Worm (Caenorhabditis elegans) whole organism, mixed stage, embryonic: Measurements from ENCODE around the gene ZK177.1.
A peak's percentile ranks its signal among the peaks of the same experiment; 100 is the strongest.

Experiments
- M03D4.4 ChIP-seq: sonication (generic microtip); optimal IDR thresholded peaks from 2 replicates; lab custom pipeline; 2017; ENCODE audit warnings: mild to moderate bottlenecking, missing genetic modification characterization, missing compliant biosample characterization
- bed-3 ChIP-seq: fragments of 200-800 bp; sonication (Bioruptor generic); optimal IDR thresholded peaks from 3 replicates; lab custom pipeline; 2018; ENCODE audit warnings: mild to moderate bottlenecking, missing genetic modification characterization, moderate library complexity, missing compliant biosample characterization
- blmp-1 ChIP-seq: fragments of 150-350 bp; optimal IDR thresholded peaks from 2 replicates; lab custom pipeline; 2014; ENCODE audit warnings: missing biosample characterization, missing genetic modification characterization
- ceh-39 ChIP-seq: fragments of 150-350 bp; optimal IDR thresholded peaks from 2 replicates; lab custom pipeline; 2014; ENCODE audit warnings: missing biosample characterization, missing genetic modification characterization
- ceh-43 ChIP-seq: fragments of 200-800 bp; sonication (Bioruptor generic); optimal IDR thresholded peaks from 2 replicates; lab custom pipeline; 2018; ENCODE audit warnings: mild to moderate bottlenecking, missing genetic modification characterization, moderate library complexity, missing compliant biosample characterization
- ceh-83 ChIP-seq: fragments of 200-800 bp; sonication (Bioruptor generic); optimal IDR thresholded peaks from 2 replicates; lab custom pipeline; 2018; ENCODE audit warnings: mild to moderate bottlenecking, missing genetic modification characterization, missing compliant biosample characterization
- ces-1 ChIP-seq: fragments of 150-350 bp; optimal IDR thresholded peaks from 2 replicates; lab custom pipeline; 2014; ENCODE audit warnings: missing biosample characterization, missing genetic modification reagents, missing genetic modification characterization
- cnd-1 ChIP-seq: fragments of 200-800 bp; sonication (Bioruptor generic); optimal IDR thresholded peaks from 2 replicates; lab custom pipeline; 2018; ENCODE audit warnings: mild to moderate bottlenecking, missing genetic modification characterization, missing compliant biosample characterization
- elt-1 ChIP-seq: sonication (generic microtip); optimal IDR thresholded peaks from 2 replicates; lab custom pipeline; 2017; ENCODE audit warnings: missing genetic modification characterization, mild to moderate bottlenecking, missing compliant biosample characterization, antibody characterized with exemption, moderate library complexity, borderline replicate concordance; ENCODE audit not compliant: insufficient read depth
- elt-3 ChIP-seq: fragments of 150-350 bp; optimal IDR thresholded peaks from 2 replicates; lab custom pipeline; 2014; ENCODE audit warnings: missing biosample characterization, missing genetic modification characterization
- flh-1 ChIP-seq: fragments of 200-800 bp; sonication (Bioruptor generic); optimal IDR thresholded peaks from 2 replicates; lab custom pipeline; 2018; ENCODE audit warnings: mild to moderate bottlenecking, missing genetic modification characterization, moderate library complexity, missing compliant biosample characterization
- ham-2 ChIP-seq: fragments of 200-800 bp; sonication (Bioruptor generic); optimal IDR thresholded peaks from 2 replicates; lab custom pipeline; 2018; ENCODE audit warnings: mild to moderate bottlenecking, missing genetic modification characterization, missing compliant biosample characterization
- hlh-1 ChIP-seq: fragments of 150-350 bp; optimal IDR thresholded peaks from 2 replicates; lab custom pipeline; 2014; ENCODE audit warnings: missing biosample characterization, missing genetic modification reagents, missing genetic modification characterization
- lin-32 ChIP-seq: fragments of 200-800 bp; sonication (Bioruptor generic); optimal IDR thresholded peaks from 2 replicates; lab custom pipeline; 2018; ENCODE audit warnings: mild to moderate bottlenecking, missing genetic modification characterization, missing compliant biosample characterization
- lsy-2 ChIP-seq: fragments of 150-350 bp; optimal IDR thresholded peaks from 2 replicates; lab custom pipeline; 2014; ENCODE audit warnings: missing biosample characterization, missing genetic modification characterization
- mab-5 ChIP-seq: fragments of 150-350 bp; optimal IDR thresholded peaks from 2 replicates; lab custom pipeline; 2014; ENCODE audit warnings: missing biosample characterization, missing genetic modification characterization
- mep-1 ChIP-seq: fragments of 150-350 bp; optimal IDR thresholded peaks from 2 replicates; lab custom pipeline; 2017; ENCODE audit warnings: missing biosample characterization, missing genetic modification reagents, missing genetic modification characterization, inconsistent platforms
- mls-2 ChIP-seq: sonication (generic microtip); optimal IDR thresholded peaks from 2 replicates; lab custom pipeline; 2016; ENCODE audit warnings: mild to moderate bottlenecking, missing genetic modification characterization, moderate library complexity, missing compliant biosample characterization
- nhr-12 ChIP-seq: fragments of 150-350 bp; optimal IDR thresholded peaks from 2 replicates; lab custom pipeline; 2014; ENCODE audit warnings: missing biosample characterization, missing genetic modification characterization
- nhr-2 ChIP-seq: fragments of 150-350 bp; optimal IDR thresholded peaks from 2 replicates; lab custom pipeline; 2014; ENCODE audit warnings: missing biosample characterization, missing genetic modification characterization
- nhr-28 ChIP-seq: fragments of 150-350 bp; optimal IDR thresholded peaks from 2 replicates; lab custom pipeline; 2014; ENCODE audit warnings: missing biosample characterization, missing genetic modification characterization
- nhr-76 ChIP-seq: sonication (generic microtip); optimal IDR thresholded peaks from 2 replicates; lab custom pipeline; 2017; ENCODE audit warnings: missing biosample characterization, missing genetic modification characterization
- pha-4 ChIP-seq: fragments of 150-350 bp; optimal IDR thresholded peaks from 2 replicates; lab custom pipeline; 2018; ENCODE audit warnings: missing biosample characterization, missing genetic modification reagents, missing genetic modification characterization
- sem-2 ChIP-seq: fragments of 200-800 bp; sonication (Bioruptor generic); optimal IDR thresholded peaks from 2 replicates; lab custom pipeline; 2018; ENCODE audit warnings: mild to moderate bottlenecking, missing genetic modification characterization, missing compliant biosample characterization
- snpc-4 ChIP-seq: fragments of 150-350 bp; optimal IDR thresholded peaks from 2 replicates; lab custom pipeline; 2014; ENCODE audit warnings: missing biosample characterization, missing genetic modification characterization
- sptf-1 ChIP-seq: sonication (generic microtip); optimal IDR thresholded peaks from 2 replicates; lab custom pipeline; 2017; ENCODE audit warnings: mild to moderate bottlenecking, missing genetic modification characterization, moderate library complexity, missing compliant biosample characterization
- tbx-8 ChIP-seq: fragments of 200-800 bp; sonication (Bioruptor generic); optimal IDR thresholded peaks from 2 replicates; lab custom pipeline; 2018; ENCODE audit warnings: mild to moderate bottlenecking, missing genetic modification characterization, moderate library complexity, missing compliant biosample characterization
- unc-120 ChIP-seq: sonication (generic microtip); optimal IDR thresholded peaks from 2 replicates; lab custom pipeline; 2017; ENCODE audit warnings: missing genetic modification characterization, missing compliant biosample characterization; ENCODE audit not compliant: poor library complexity, severe bottlenecking
- unc-39 ChIP-seq: fragments of 150-350 bp; optimal IDR thresholded peaks from 2 replicates; lab custom pipeline; 2014; ENCODE audit warnings: missing biosample characterization, missing genetic modification characterization
- unc-62 ChIP-seq: fragments of 150-350 bp; optimal IDR thresholded peaks from 2 replicates; lab custom pipeline; 2014; ENCODE audit warnings: missing biosample characterization, missing genetic modification reagents, missing genetic modification characterization
- zip-8 ChIP-seq: fragments of 150-350 bp; optimal IDR thresholded peaks from 2 replicates; lab custom pipeline; 2014; ENCODE audit warnings: missing biosample characterization, missing genetic modification characterization

The ZK177.1 gene

DNA sequence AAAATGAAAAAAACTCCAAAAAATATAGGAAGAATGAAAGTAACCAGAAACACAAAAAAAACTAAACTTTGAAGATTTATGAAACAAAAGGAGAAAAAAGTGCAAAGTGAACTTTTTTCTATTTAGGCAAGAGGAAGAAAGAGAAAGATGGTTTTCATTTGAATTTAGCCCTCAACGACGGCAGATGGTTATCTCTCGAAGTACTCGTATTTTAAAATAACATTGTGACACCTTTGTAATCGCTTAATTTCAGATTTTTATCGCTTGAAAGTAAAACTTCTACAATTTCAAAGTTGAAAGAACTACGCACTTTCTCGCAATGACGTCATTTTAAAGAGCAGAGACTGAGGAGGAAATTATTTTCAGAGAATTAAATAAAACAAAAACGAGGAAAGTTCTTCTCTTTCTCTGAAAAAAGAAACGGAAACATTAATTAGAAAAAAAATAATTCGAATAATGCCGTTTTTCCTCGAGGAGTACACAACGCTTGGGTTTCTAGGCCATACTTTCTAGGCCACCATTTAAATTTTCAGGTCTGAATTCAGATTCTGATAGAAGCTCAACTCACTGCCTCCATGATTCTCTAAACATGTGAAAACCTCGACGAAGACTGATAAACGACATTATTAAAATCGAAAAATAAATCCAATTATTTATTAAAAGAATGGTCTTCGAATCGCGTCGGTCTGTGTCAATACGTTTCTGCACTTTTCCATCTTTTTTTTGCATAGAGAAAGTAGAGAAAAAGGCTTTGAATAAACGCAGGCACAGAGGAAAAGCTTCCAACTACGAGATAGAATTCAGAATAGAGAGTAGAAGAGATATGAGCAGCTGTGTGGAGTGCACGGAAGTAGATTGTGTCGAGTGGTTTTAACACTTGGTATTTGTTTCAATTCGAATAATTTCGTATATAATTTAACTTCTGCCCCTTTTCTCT is 16.3 kb upstream of the ZK177.1 start:
- TF ChIP-seq pha-4 (tag; lab: Kevin White, UChicago) (no peak), mls-2 (tag; lab: Kevin White, UChicago) (no peak), flh-1 (no peak), elt-3 (no peak), snpc-4 (tag; lab: Kevin White, UChicago) (no peak), unc-39 (tag; lab: Kevin White, UChicago) (no peak), hlh-1 (tag; lab: Kevin White, UChicago) (peak; percentile 86), nhr-2 (tag; lab: Kevin White, UChicago) (no peak), lsy-2 (tag; lab: Kevin White, UChicago) (no peak), zip-8 (tag; lab: Kevin White, UChicago) (no peak), tbx-8 (GFP tag; lab: Kevin White, UChicago) (no peak), unc-62 (GFP tag; lab: Kevin White, UChicago) (no peak), ces-1 (GFP tag; lab: Kevin White, UChicago) (peak; percentile 67), nhr-12 (tag; lab: Kevin White, UChicago) (no peak), unc-120 (tag; lab: Kevin White, UChicago) (peak; percentile 2), ceh-43 (GFP tag; lab: Kevin White, UChicago) (no peak), nhr-28 (tag; lab: Kevin White, UChicago) (no peak)

DNA sequence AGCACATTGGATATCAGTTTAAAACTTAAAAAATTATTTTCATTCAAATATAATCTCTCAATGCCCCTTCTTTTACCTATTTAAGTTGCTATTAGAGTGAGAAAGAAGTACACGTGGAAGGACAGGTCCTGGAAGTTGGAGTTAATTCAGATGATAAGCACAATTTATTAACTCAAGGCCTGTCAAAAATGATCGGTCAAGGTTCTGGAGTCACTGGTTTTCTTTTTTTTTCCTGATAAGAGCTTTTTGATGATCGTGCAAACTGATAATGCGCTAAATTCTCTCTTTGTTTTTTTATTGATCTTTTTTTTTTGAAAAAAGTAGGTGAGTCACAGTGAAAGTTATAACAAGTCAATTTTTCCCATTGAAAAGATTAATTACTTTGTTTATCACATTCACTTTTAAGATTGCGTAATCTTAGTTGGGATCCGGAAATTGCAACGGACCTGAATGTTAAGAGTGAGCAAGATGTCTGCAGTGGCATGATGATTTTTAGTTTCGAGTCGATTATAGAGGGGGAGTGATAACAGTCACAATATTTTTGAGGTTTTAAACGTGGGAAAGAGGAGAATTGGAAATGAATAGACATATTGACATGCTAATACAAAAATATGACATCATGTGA is 15.4 kb upstream of the ZK177.1 start:
- TF ChIP-seq snpc-4 (tag; lab: Kevin White, UChicago) (no peak), ceh-39 (tag; lab: Kevin White, UChicago) (no peak), cnd-1 (tag; lab: Kevin White, UChicago) (no peak), sptf-1 (tag; lab: Kevin White, UChicago) (no peak), M03D4.4 (tag; lab: Kevin White, UChicago) (no peak)
- TF ChIP-seq, all 35 proteins: peak for 0

DNA sequence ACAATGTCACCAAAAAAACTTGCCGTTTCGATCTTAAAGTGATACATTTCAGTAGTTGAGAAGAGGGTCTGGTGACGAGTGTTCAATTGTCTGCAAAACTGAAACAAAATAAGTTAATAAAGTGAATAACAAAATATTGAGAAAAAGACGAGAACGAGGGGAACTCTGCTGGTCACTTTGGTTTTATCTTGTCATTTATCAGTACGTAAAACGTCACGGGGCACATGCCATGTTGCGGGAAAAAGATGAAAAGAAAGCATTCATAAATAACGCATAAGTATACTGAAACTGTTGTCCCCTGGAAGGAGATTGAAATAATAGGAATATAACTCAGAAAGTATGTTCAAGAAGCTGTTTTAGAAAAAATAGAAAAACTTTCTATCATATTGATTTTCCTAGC is 13.1 kb upstream of the ZK177.1 start, which contains the start of gene sahd-1:
Gene sahd-1 (minus strand): TSS at position 100 of the 400 bp plus-strand sequence.
- TF ChIP-seq unc-62 (GFP tag; lab: Kevin White, UChicago) (no peak), sem-2 (GFP tag; lab: Kevin White, UChicago) (no peak), nhr-28 (tag; lab: Kevin White, UChicago) (no peak), mls-2 (tag; lab: Kevin White, UChicago) (no peak), M03D4.4 (tag; lab: Kevin White, UChicago) (no peak), lin-32 (GFP tag; lab: Kevin White, UChicago) (no peak), cnd-1 (tag; lab: Kevin White, UChicago) (no peak), elt-3 (no peak), mep-1 (no peak)

DNA sequence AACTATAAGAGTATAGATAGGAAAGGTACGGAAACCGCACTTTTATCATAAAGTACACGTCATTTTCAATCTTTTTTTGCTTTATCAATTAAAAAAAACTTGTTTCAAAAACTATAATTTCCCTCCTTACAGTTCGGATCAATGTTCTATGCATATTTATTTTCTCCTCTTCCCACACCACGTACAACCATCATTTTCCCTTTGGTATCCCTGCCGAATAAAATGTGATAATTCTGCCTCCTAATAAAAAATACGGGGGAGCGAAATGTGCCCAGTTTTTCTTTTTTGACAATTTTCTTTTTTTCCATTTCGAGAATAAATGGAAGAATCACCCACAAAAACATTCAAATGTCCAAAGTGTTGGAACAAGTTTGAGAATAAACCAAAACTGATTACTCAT is 12.4 kb upstream of the ZK177.1 start, which contains the start of gene ZK177.3:
Gene ZK177.3 (plus strand): TSS at position 301 of the 400 bp plus-strand sequence.
- TF ChIP-seq elt-1 = no peak
- TF ChIP-seq nhr-12 (tag; lab: Kevin White, UChicago) = no peak
- no peak for TF ChIP-seq ceh-43 (GFP tag; lab: Kevin White, UChicago)
- no peak for TF ChIP-seq mls-2 (tag; lab: Kevin White, UChicago)
- no peak for TF ChIP-seq lsy-2 (tag; lab: Kevin White, UChicago)
- no peak for TF ChIP-seq lin-32 (GFP tag; lab: Kevin White, UChicago)
- TF ChIP-seq ham-2 = no peak
- TF ChIP-seq ceh-83 = no peak
- TF ChIP-seq elt-3 = no peak
- TF ChIP-seq hlh-1 (tag; lab: Kevin White, UChicago) = no peak
- TF ChIP-seq unc-39 (tag; lab: Kevin White, UChicago) = no peak
- no peak for TF ChIP-seq mep-1
- no peak for TF ChIP-seq unc-62 (GFP tag; lab: Kevin White, UChicago)
- no peak for TF ChIP-seq mab-5
- no peak for TF ChIP-seq ceh-39 (tag; lab: Kevin White, UChicago)
- no peak for TF ChIP-seq bed-3 (GFP tag; lab: Kevin White, UChicago)
- TF ChIP-seq blmp-1 (tag; lab: Kevin White, UChicago) = no peak
- TF ChIP-seq nhr-76 = no peak
- TF ChIP-seq sem-2 (GFP tag; lab: Kevin White, UChicago) = no peak
